Worm (Caenorhabditis elegans): ENCODE data around the gene K02E10.4.
A peak's percentile ranks its signal among the peaks of the same experiment; 100 is the strongest.

The K02E10.4 gene

ce11 chrX:2483078-2483477 is at the start of gene K02E10.4:
K02E10.4 (plus strand) TSS chrX:2483263.
- TF ChIP-seq egl-44 (GFP tag; IDR thresholded peaks at IDR 0.05) = no peak
- TF ChIP-seq ceh-58 (GFP tag; IDR thresholded peaks at IDR 0.05) = no peak
- no peak for TF ChIP-seq lsl-1 (GFP tag; optimal IDR thresholded peaks at IDR 0.05)
- TF ChIP-seq nhr-90 (tag; optimal IDR thresholded peaks at IDR 0.05) = no peak
- TF ChIP-seq snpc-1.3 (tag; optimal IDR thresholded peaks at IDR 0.05; ENCODE audit: insufficient read depth) = no peak
- no peak for TF ChIP-seq hmg-20 (GFP tag; IDR thresholded peaks at IDR 0.05)
- TF ChIP-seq efl-1 (GFP tag; optimal IDR thresholded peaks at IDR 0.05) = no peak
- no peak for TF ChIP-seq athp-1 (tag; optimal IDR thresholded peaks at IDR 0.05)

- TF ChIP-seq cebp-1 (GFP tag; IDR thresholded peaks at IDR 0.05) (no peak), cebp-1 (tag; optimal IDR thresholded peaks at IDR 0.05) (peak; percentile 22), gei-17 (GFP tag; optimal IDR thresholded peaks at IDR 0.05) (no peak)
These were observed 49.3 kb upstream of the K02E10.4 start for ce11 chrX:2433805-2434204.

ce11 chrX:2435353-2435752 is 47.7 kb upstream of the K02E10.4 start:
- TF ChIP-seq ama-1 (optimal IDR thresholded peaks at IDR 0.05) (no peak), ama-1 (GFP tag; optimal IDR thresholded peaks at IDR 0.05) (no peak), nhr-80 (tag; optimal IDR thresholded peaks at IDR 0.05) (peak; percentile 63), F39B2.1 (GFP tag; IDR thresholded peaks at IDR 0.05) (no peak), him-1 (tag; optimal IDR thresholded peaks at IDR 0.05) (no peak), B0336.3 (GFP tag; IDR thresholded peaks at IDR 0.05) (no peak), rec-8 (tag; optimal IDR thresholded peaks at IDR 0.05) (no peak), lin-35 (GFP tag; optimal IDR thresholded peaks at IDR 0.05) (no peak)

- no peak for TF ChIP-seq nfyb-1 (GFP tag; IDR thresholded peaks at IDR 0.05)
- TF ChIP-seq cebp-1 (GFP tag; IDR thresholded peaks at IDR 0.05) = no peak
- TF ChIP-seq cebp-1 (tag; optimal IDR thresholded peaks at IDR 0.05) = no peak
- no peak for TF ChIP-seq cebp-2 (GFP tag; IDR thresholded peaks at IDR 0.05)
These were observed 44.2 kb upstream of the K02E10.4 start, which contains the start of gene gid-2 for ce11 chrX:2438857-2439256. gid-2 (minus strand) TSS chrX:2438957.

- no peak for TF ChIP-seq B0019.2 (GFP tag; conservative IDR thresholded peaks at IDR 0.05)
- no peak for TF ChIP-seq ztf-26 (tag; optimal IDR thresholded peaks at IDR 0.05)
- no peak for TF ChIP-seq F33H1.4 (GFP tag; IDR thresholded peaks at IDR 0.05)
- no peak for TF ChIP-seq ztf-18 (tag; optimal IDR thresholded peaks at IDR 0.05)
- TF ChIP-seq F55B11.4 (tag; optimal IDR thresholded peaks at IDR 0.05; ENCODE audit: borderline replicate concordance, insufficient read depth) = no peak
- TF ChIP-seq zim-3 (tag; optimal IDR thresholded peaks at IDR 0.05) = no peak
- TF ChIP-seq F57A8.1 (GFP tag; optimal IDR thresholded peaks at IDR 0.05) = no peak
- TF ChIP-seq tbp1 (GFP tag; optimal IDR thresholded peaks at IDR 0.05) = no peak
- TF ChIP-seq xnd-1 (tag; optimal IDR thresholded peaks at IDR 0.05) = no peak
- no peak for TF ChIP-seq cebp-1 (GFP tag; IDR thresholded peaks at IDR 0.05)
- no peak for TF ChIP-seq cebp-1 (tag; optimal IDR thresholded peaks at IDR 0.05)
- no peak for TF ChIP-seq B0336.3 (GFP tag; IDR thresholded peaks at IDR 0.05)
- TF ChIP-seq lsl-1 (GFP tag; optimal IDR thresholded peaks at IDR 0.05) = no peak
- no peak for TF ChIP-seq F49E8.2 (tag; optimal IDR thresholded peaks at IDR 0.05; ENCODE audit: insufficient read depth)
- TF ChIP-seq ceh-79 (tag; optimal IDR thresholded peaks at IDR 0.05) = no peak
- no peak for TF ChIP-seq ama-1 (optimal IDR thresholded peaks at IDR 0.05)
- TF ChIP-seq ama-1 (GFP tag; optimal IDR thresholded peaks at IDR 0.05) = no peak
These were observed 43.8 kb upstream of the K02E10.4 start for ce11 chrX:2439309-2439708.

Data from whole organism, young adult.